Worm (Caenorhabditis elegans): Measurements from ENCODE around the gene cdc-25.2.

Gene cdc-25.2

ce11 chrV:1532455-1532854, 34.4 kb upstream of the cdc-25.2 start:
- TF ChIP-seq F10E7.11 (tag; optimal IDR thresholded peaks at IDR 0.05): no peak
- TF ChIP-seq cebp-2 (GFP tag; IDR thresholded peaks at IDR 0.05): no peak
- no peak for TF ChIP-seq hsf-1 (GFP tag; IDR thresholded peaks at IDR 0.05)
- no peak for TF ChIP-seq Y95B8A.8 (GFP tag; IDR thresholded peaks at IDR 0.05)

ce11 chrV:1534315-1534714, 32.6 kb upstream of the cdc-25.2 start, which contains the start of gene trx-5:
TSS of gene trx-5 (minus strand) at chrV:1534415.
- TF ChIP-seq attf-5 (GFP tag; optimal IDR thresholded peaks at IDR 0.05) (no peak), rcor-1 (GFP tag; IDR thresholded peaks at IDR 0.05) (no peak), nfya-1 (tag; optimal IDR thresholded peaks at IDR 0.05; ENCODE audit: borderline replicate concordance, insufficient read depth) (no peak), madf-10 (tag; optimal IDR thresholded peaks at IDR 0.05) (no peak), ceh-58 (GFP tag; IDR thresholded peaks at IDR 0.05) (no peak), snpc-1.1 (tag; optimal IDR thresholded peaks at IDR 0.05; ENCODE audit: insufficient read depth) (no peak), mcd-1 (GFP tag; IDR thresholded peaks at IDR 0.05) (no peak), lsl-1 (GFP tag; optimal IDR thresholded peaks at IDR 0.05) (no peak), ztf-3 (GFP tag; optimal IDR thresholded peaks at IDR 0.05) (no peak), rec-8 (tag; optimal IDR thresholded peaks at IDR 0.05) (no peak), B0035.1 (tag; optimal IDR thresholded peaks at IDR 0.05) (no peak), ceh-91 (GFP tag; IDR thresholded peaks at IDR 0.05) (no peak), snpc-3.4 (tag; optimal IDR thresholded peaks at IDR 0.05) (no peak), pbrm-1 (GFP tag; IDR thresholded peaks at IDR 0.05) (no peak), rpc-1 (optimal IDR thresholded peaks at IDR 0.05) (no peak), rpc-1 (tag; optimal IDR thresholded peaks at IDR 0.05) (no peak), F37B4.10 (GFP tag; IDR thresholded peaks at IDR 0.05) (no peak), bed-2 (GFP tag; IDR thresholded peaks at IDR 0.05) (no peak), ceh-100 (GFP tag; IDR thresholded peaks at IDR 0.05) (no peak), ztf-6 (GFP tag; IDR thresholded peaks at IDR 0.05) (no peak)

- no peak for TF ChIP-seq mel-28 (tag; optimal IDR thresholded peaks at IDR 0.05; ENCODE audit: borderline replicate concordance)
- no peak for TF ChIP-seq pha-4 (tag; optimal IDR thresholded peaks at IDR 0.05)
- no peak for TF ChIP-seq ztf-3 (GFP tag; optimal IDR thresholded peaks at IDR 0.05)
Observed at ce11 chrV:1536979-1537378, 29.9 kb upstream of the cdc-25.2 start, which contains the start of gene K02H11.9. TSS of gene K02H11.9 (minus strand) at chrV:1537079.

ce11 chrV:1538842-1539241, 28.0 kb upstream of the cdc-25.2 start:
- TF ChIP-seq ceh-40 (GFP tag; IDR thresholded peaks at IDR 0.05) (no peak), ceh-91 (GFP tag; IDR thresholded peaks at IDR 0.05) (no peak), aptf-2 (GFP tag; conservative IDR thresholded peaks at IDR 0.05) (no peak), dpl-1 (GFP tag; optimal IDR thresholded peaks at IDR 0.05) (no peak), mel-28 (tag; optimal IDR thresholded peaks at IDR 0.05; ENCODE audit: borderline replicate concordance) (no peak), Y56A3A.18 (GFP tag; IDR thresholded peaks at IDR 0.05) (no peak), lsl-1 (GFP tag; optimal IDR thresholded peaks at IDR 0.05) (no peak), let-607 (tag; optimal IDR thresholded peaks at IDR 0.05) (no peak), aptf-3 (GFP tag; IDR thresholded peaks at IDR 0.05) (no peak), egl-18 (GFP tag; IDR thresholded peaks at IDR 0.05) (no peak), somi-1 (GFP tag; optimal IDR thresholded peaks at IDR 0.05) (no peak), die-1 (tag; optimal IDR thresholded peaks at IDR 0.05) (no peak)
